Fruit fly (Drosophila melanogaster): ENCODE measurements around the gene CheA29a.

Gene CheA29a

DNA sequence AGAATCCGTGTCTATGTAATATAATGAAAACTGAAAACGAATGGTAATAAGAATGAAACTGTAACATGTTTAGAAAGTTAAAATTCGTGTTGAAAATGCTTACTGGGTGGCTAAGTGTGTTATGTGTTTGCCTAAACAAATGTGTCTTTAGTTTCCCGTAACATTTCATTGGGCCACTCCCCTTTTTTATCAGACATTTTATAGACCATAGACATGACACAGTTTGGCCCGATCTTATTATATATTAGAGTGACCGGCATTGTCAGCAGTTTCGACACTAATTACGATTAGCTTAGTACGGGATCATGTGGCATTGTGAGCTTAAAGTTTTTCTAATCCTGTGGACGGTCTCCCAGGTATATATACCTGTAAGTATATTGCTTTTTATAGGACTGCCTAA, at the start of gene CheA29a:
Gene CheA29a, plus strand, starts transcription at position 301 of the 400 bp plus-strand sequence.
- TF ChIP-seq Sin3A (optimal IDR thresholded peaks at IDR 0.05): no peak
- no peak for TF ChIP-seq h (optimal IDR thresholded peaks at IDR 0.05)

DNA sequence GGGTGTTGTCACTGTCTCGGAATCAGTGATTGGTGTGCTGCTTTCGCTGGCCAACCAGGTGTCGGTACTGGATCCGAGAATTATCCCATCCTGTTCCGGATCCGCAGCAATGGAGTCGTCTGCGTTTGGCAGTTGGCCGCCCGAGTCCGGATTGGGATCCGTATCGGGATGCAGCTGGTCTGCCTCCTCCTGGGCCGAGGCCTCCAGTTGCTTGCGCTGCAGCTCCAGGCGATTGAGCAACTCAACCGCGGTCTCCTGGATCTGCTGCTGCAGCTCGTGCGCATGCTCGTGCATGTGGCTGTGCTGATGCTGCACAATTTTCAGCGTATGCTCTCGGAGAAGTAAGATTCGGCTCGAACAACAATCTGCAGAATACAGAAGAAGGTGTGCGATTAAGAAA, 45.0 kb upstream of the CheA29a start:
- TF ChIP-seq insv (optimal IDR thresholded peaks at IDR 0.05) (no peak), psq (optimal IDR thresholded peaks at IDR 0.05) (no peak), Sin3A (optimal IDR thresholded peaks at IDR 0.05) (no peak), h (optimal IDR thresholded peaks at IDR 0.05) (no peak), ttk (optimal IDR thresholded peaks at IDR 0.05) (no peak), Myc (optimal IDR thresholded peaks at IDR 0.05) (no peak)

DNA sequence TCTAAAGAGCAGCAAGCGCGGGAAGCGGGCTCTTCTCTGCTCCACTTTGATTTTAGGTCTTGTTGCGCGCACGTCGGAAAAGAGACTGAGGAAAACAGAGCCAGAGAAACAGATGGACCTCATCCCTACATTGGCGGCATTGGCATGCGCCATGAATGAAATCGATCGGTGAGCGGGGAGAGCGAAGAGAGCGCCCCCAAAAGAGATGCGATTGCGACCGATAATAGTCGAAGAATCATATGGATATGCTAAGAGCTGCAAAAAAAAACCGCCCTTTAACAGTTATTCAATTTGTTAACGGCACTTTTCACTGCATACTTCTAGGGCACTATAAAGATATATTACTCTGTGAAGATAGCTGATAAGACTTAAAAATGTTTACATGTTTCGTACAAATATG, 43.6 kb upstream of the CheA29a start, which contains the start of gene grk:
Gene grk, minus strand, starts transcription at position 87 of the 400 bp plus-strand sequence.
- TF ChIP-seq insv (optimal IDR thresholded peaks at IDR 0.05) (no peak), Myc (optimal IDR thresholded peaks at IDR 0.05) (no peak), psq (optimal IDR thresholded peaks at IDR 0.05) (no peak), Sin3A (optimal IDR thresholded peaks at IDR 0.05) (no peak), h (optimal IDR thresholded peaks at IDR 0.05) (no peak), ttk (optimal IDR thresholded peaks at IDR 0.05) (no peak)

DNA sequence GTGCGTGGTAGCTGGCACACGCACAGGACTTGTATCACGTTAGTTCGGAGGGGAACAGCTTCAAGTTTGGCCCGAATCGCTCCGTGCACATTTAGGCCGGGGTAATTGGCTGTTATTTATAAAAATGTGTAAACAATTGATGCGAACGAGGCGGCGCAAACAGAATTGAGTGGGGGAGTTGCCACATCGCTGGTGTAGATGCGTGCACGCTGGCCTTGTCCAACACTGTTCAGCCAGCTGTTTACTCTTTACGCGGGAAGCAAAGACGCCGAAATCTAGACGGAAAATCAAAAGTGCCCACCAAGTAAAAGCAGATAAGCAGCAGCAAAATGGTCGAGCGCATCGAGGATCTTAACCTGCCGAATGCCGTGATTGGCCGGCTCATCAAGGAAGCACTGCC, 40.0 kb upstream of the CheA29a start, which contains the start of the genes D12 and Chrac-14:
Gene D12, minus strand, starts transcription at position 190 of the 400 bp plus-strand sequence.
Gene Chrac-14, plus strand, starts transcription at position 230 of the 400 bp plus-strand sequence.
- TF ChIP-seq Myc (optimal IDR thresholded peaks at IDR 0.05): no peak
- TF ChIP-seq h (optimal IDR thresholded peaks at IDR 0.05): no peak
- no peak for TF ChIP-seq Sin3A (optimal IDR thresholded peaks at IDR 0.05)
- TF ChIP-seq ttk (optimal IDR thresholded peaks at IDR 0.05): no peak

DNA sequence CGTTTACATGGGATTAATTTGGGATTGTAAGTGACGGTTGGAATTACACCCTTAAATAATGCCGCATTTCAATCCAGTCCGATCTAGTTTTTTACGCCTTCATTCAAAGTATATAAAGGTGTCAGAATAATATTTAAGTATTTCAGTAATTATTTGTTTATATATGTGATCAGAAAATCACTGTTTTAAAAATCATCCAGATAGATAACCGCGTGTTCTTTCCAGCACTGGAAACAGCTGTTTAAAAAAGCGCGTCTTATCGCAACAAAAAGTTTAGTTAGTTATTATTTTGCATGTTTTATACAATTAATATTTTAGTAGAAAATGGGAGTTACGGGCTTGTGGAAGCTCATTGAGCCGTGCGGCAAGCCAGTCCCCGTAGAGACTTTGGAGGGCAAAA, 39.1 kb upstream of the CheA29a start, which contains the start of gene mus201:
Gene mus201, plus strand, starts transcription at position 118 of the 400 bp plus-strand sequence.
- TF ChIP-seq psq (optimal IDR thresholded peaks at IDR 0.05): no peak
- no peak for TF ChIP-seq ttk (optimal IDR thresholded peaks at IDR 0.05)
- TF ChIP-seq h (optimal IDR thresholded peaks at IDR 0.05): no peak
- no peak for TF ChIP-seq Sin3A (optimal IDR thresholded peaks at IDR 0.05)
- TF ChIP-seq insv (optimal IDR thresholded peaks at IDR 0.05): no peak
- no peak for TF ChIP-seq Myc (optimal IDR thresholded peaks at IDR 0.05)

DNA sequence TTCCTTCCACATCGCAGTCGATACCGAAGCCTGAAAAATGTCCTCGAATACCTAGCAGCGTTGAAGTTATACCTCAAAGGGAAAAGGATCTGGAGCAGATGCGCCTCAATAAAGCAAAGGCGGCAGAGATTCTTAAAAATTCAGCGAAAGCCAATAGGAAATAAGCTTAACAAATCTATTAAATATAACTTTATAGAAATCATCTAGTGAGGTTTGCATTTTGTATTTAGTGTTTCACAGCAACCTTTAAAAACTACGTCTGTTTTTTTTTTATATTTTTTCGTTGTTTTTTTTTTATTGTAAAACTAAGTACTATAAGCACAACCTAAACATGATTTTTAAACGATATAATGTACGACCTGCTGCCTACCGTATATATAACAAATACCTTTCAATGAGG, 35.0 kb upstream of the CheA29a start, which contains the start of gene CG31897:
Gene CG31897, plus strand, starts transcription at position 301 of the 400 bp plus-strand sequence.
- TF ChIP-seq Sin3A (optimal IDR thresholded peaks at IDR 0.05) (no peak), insv (optimal IDR thresholded peaks at IDR 0.05) (no peak), ttk (optimal IDR thresholded peaks at IDR 0.05) (no peak), Myc (optimal IDR thresholded peaks at IDR 0.05) (no peak), psq (optimal IDR thresholded peaks at IDR 0.05) (no peak), h (optimal IDR thresholded peaks at IDR 0.05) (no peak)

DNA sequence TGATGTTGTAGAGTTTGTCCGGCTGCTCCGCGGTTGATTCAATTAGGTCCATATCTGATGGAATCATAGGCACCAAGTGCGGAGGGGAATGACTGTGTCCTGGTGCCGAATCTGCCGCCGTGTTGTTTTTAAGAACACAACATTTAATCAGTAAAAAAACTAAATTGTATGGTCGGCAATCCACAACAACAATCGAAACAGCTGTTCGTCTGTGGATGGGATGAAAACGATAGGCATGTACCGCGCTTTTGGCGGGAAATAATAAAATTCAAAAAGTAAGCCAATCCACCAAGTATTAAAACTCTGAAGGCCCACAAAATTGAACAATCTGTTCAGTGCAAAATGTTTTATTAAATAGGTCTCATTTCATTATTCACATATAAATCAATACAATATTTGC, 27.8 kb upstream of the CheA29a start, which contains the start of gene Aasdh:
Gene Aasdh, minus strand, starts transcription at position 219 of the 400 bp plus-strand sequence.
- TF ChIP-seq insv (optimal IDR thresholded peaks at IDR 0.05) (no peak), Sin3A (optimal IDR thresholded peaks at IDR 0.05) (no peak), h (optimal IDR thresholded peaks at IDR 0.05) (no peak), ttk (optimal IDR thresholded peaks at IDR 0.05) (no peak), Myc (optimal IDR thresholded peaks at IDR 0.05) (no peak), psq (optimal IDR thresholded peaks at IDR 0.05) (no peak)

DNA sequence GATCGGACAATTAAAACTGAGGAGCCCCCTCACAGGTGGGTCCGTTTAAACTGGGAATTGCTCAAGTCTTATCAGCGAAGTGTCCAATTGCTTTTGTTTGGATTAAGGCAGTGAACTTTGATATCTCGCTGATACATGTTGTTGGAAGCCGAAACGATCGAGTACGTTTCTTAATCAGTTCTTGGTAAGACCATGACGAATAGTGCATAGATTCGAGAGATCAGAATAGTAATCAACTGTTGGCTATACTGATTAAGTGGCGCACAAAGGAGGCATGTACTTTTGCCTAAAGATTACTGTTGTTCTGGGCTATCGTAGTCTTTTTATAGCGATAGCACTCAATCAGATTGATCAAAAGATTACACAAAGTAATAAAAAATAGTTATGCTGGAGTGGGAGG, 25.7 kb upstream of the CheA29a start:
- TF ChIP-seq psq (optimal IDR thresholded peaks at IDR 0.05) (no peak), insv (optimal IDR thresholded peaks at IDR 0.05) (no peak), h (optimal IDR thresholded peaks at IDR 0.05) (no peak), Sin3A (optimal IDR thresholded peaks at IDR 0.05) (no peak)

DNA sequence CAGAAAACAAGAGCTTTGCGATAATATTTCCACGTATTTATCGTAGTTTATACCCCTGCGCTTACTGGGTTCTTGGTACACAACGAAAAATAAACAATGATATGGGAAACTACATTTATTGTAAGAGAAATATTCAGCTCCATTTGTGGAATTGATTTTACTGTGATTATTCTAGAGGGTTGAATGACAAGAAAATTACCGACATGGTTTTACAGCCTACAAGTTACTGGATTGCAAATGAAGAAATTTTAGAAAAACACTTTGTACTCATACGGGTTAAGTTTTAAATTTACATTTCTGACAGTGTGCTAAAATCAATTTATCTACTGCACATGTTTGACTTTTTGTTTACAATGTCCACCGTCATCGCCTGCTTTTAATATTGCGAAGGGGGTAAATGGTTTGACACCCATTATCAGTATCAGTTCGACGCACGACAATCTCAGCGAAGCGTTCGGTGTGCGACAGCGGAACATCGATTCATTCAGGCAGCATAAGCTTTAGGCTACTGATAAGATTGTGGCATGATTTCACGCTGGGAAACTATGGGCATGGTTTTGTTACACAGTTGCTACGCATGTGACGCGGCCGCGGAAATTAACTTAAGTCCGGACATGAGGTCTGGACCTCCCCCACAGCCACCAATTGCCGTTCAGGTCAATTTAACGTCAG, 15.2 kb upstream of the CheA29a start:
- TF ChIP-seq h (optimal IDR thresholded peaks at IDR 0.05): no peak
- TF ChIP-seq psq (optimal IDR thresholded peaks at IDR 0.05): no peak
- TF ChIP-seq Sin3A (optimal IDR thresholded peaks at IDR 0.05): no peak
- no peak for TF ChIP-seq ttk (optimal IDR thresholded peaks at IDR 0.05)
- TF ChIP-seq Myc (optimal IDR thresholded peaks at IDR 0.05): no peak
- no peak for TF ChIP-seq insv (optimal IDR thresholded peaks at IDR 0.05)

DNA sequence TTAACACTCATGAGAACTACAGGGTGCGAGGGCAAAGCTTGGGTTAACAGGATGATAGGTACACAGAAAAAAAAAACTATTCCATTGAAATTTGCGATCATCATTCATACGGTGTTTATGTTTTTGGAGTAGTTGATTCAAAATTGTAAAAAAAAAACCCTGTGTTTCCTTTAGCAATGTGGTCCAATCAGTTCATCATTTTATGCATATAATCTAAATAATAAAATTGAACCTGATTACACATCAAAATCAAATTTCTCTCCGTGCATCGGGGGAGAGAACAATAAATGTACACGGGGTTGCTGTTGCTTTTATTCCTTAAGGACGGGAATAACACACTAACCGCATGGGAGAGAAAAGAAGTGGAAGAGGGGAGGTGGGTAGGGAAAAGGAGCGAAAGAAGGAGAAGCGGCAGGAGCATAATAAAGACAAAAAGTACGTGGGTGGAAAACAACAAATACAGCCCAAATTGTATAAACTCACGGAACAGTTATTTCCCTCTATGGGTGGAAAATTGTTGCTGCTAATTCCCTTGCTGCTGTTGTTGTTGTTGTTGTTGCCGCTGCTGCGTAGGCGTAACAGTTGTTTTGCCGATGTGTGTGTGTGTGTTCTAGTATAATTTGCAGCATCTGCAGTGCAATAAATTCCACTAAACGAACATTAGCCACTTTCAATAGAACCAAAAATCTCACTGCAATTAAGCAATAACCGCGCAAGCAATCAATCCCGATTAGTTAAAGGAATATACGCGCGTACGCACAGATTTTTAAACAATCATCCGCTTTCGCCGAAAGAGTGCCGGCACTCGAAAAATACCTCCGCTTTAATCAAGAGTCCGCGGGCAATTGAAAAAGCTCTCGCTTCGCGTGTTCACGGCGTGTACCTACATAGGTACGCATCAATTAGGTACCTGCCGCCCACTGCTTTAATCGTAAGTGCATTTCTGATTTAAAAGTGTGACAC, 13.7 kb upstream of the CheA29a start, which contains the start of gene Agpat2:
Gene Agpat2, minus strand, starts transcription at position 851 of the 963 bp plus-strand sequence.
- no peak for TF ChIP-seq h (optimal IDR thresholded peaks at IDR 0.05)
- TF ChIP-seq psq (optimal IDR thresholded peaks at IDR 0.05): no peak
- TF ChIP-seq insv (optimal IDR thresholded peaks at IDR 0.05): no peak
- no peak for TF ChIP-seq Sin3A (optimal IDR thresholded peaks at IDR 0.05)
- TF ChIP-seq ttk (optimal IDR thresholded peaks at IDR 0.05): no peak
- TF ChIP-seq Myc (optimal IDR thresholded peaks at IDR 0.05): no peak

DNA sequence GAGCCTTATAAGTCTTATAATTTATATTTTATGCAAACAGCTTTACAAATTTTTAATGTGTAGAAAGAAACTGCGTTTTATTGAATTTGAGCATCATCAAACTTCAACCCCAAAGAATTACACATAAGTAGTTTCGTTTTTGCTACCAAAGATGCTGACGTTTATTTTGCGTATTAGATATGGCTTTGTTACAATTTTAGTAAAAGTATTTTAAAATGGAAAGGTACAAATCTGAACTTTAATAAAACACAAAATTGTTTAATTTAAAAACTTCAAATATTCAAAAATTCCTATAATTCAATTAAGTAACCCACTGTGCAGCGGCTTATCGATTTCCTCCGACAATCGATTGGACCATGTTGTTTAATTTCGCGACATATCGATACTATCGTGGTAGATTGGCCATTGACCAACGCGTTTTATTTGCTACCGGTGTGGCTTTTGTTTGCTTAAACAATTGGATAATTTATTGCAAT, 13.0 kb upstream of the CheA29a start, which contains the start of gene prg:
Gene prg, plus strand, starts transcription at position 382 of the 476 bp plus-strand sequence.
- TF ChIP-seq ttk (optimal IDR thresholded peaks at IDR 0.05) (no peak), psq (optimal IDR thresholded peaks at IDR 0.05) (no peak), h (optimal IDR thresholded peaks at IDR 0.05) (no peak), Sin3A (optimal IDR thresholded peaks at IDR 0.05) (no peak), insv (optimal IDR thresholded peaks at IDR 0.05) (no peak), Myc (optimal IDR thresholded peaks at IDR 0.05) (no peak)

DNA sequence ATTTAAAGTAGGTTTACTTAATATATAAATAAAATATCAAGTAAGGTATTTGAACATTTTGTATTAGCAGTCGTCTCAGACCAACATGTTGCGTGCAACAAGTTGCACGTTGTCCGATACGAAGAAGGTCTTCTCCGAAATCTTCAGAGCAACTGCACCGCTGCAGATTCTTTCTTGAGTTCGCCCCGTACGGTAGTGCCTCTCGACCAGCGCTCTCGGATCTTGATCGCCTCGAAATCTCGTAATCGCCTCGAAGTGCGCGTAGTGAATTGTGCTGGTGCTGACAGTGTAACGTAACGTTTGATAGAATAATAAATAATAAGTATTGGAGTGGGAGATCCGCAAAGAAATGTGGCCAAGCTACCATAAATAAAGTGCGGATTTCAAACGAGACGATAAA, 10.5 kb upstream of the CheA29a start, which contains the start of gene dachs:
Gene dachs, plus strand, starts transcription at position 175 of the 400 bp plus-strand sequence.
- TF ChIP-seq insv (optimal IDR thresholded peaks at IDR 0.05) (no peak), Sin3A (optimal IDR thresholded peaks at IDR 0.05) (no peak), psq (optimal IDR thresholded peaks at IDR 0.05) (no peak), ttk (optimal IDR thresholded peaks at IDR 0.05) (no peak), Myc (optimal IDR thresholded peaks at IDR 0.05) (no peak), h (optimal IDR thresholded peaks at IDR 0.05) (no peak)
